Worm (Caenorhabditis elegans) whole organism, late embryonic: ENCODE measurements around the gene C16C8.10.

Source experiments
- C08G9.2 ChIP-seq: sonication (generic microtip); optimal IDR thresholded peaks from 2 replicates; lab custom pipeline; 2016; ENCODE audit warnings: mild to moderate bottlenecking, missing genetic modification characterization, moderate library complexity, missing compliant biosample characterization
- F13H6.1 ChIP-seq: sonication (generic microtip); optimal IDR thresholded peaks from 2 replicates; lab custom pipeline; 2016; ENCODE audit warnings: missing genetic modification characterization, missing compliant biosample characterization
- K02D7.2 ChIP-seq: sonication (generic microtip); optimal IDR thresholded peaks from 2 replicates; lab custom pipeline; 2017; ENCODE audit warnings: mild to moderate bottlenecking, missing genetic modification characterization, missing compliant biosample characterization
- K09A11.1 ChIP-seq: sonication (generic microtip); optimal IDR thresholded peaks from 2 replicates; lab custom pipeline; 2017; ENCODE audit warnings: antibody characterized with exemption, mild to moderate bottlenecking, missing genetic modification characterization, missing compliant biosample characterization; ENCODE audit not compliant: insufficient read depth
- T23F11.4 ChIP-seq: fragments of 200-800 bp; sonication (Bioruptor generic); optimal IDR thresholded peaks from 2 replicates; lab custom pipeline; 2018; ENCODE audit warnings: mild to moderate bottlenecking, missing genetic modification characterization, missing compliant biosample characterization
- ahr-1 ChIP-seq: sonication (generic microtip); optimal IDR thresholded peaks from 2 replicates; lab custom pipeline; 2016; ENCODE audit warnings: missing genetic modification characterization, missing compliant biosample characterization
- ama-1 ChIP-seq: fragments of 150-350 bp; optimal IDR thresholded peaks from 2 replicates; lab custom pipeline; 2014
- ceh-14 ChIP-seq: sonication (generic microtip); optimal IDR thresholded peaks from 2 replicates; lab custom pipeline; 2016; ENCODE audit warnings: missing genotype, missing genetic modification characterization, missing compliant biosample characterization
- ceh-18 ChIP-seq: sonication (generic microtip); optimal IDR thresholded peaks from 2 replicates; lab custom pipeline; 2016; ENCODE audit warnings: missing genetic modification characterization, missing compliant biosample characterization
- ceh-2 ChIP-seq: sonication (generic microtip); optimal IDR thresholded peaks from 2 replicates; lab custom pipeline; 2016; ENCODE audit warnings: missing genotype, missing genetic modification characterization, missing compliant biosample characterization
- ceh-30 ChIP-seq: fragments of 150-350 bp; optimal IDR thresholded peaks from 2 replicates; lab custom pipeline; 2014; ENCODE audit warnings: missing biosample characterization, missing genetic modification characterization
- ceh-31 ChIP-seq: sonication (generic microtip); optimal IDR thresholded peaks from 2 replicates; lab custom pipeline; 2016; ENCODE audit warnings: missing genetic modification characterization, missing compliant biosample characterization
- ceh-34 ChIP-seq: sonication (generic microtip); optimal IDR thresholded peaks from 2 replicates; lab custom pipeline; 2016; ENCODE audit warnings: mild to moderate bottlenecking, missing genetic modification characterization, missing compliant biosample characterization
- ceh-48 ChIP-seq: sonication (generic microtip); optimal IDR thresholded peaks from 2 replicates; lab custom pipeline; 2016; ENCODE audit warnings: missing genetic modification characterization, inconsistent platforms, missing compliant biosample characterization
- dmd-4 ChIP-seq: sonication (generic microtip); optimal IDR thresholded peaks from 2 replicates; lab custom pipeline; 2016; ENCODE audit warnings: borderline replicate concordance, missing genetic modification characterization, missing compliant biosample characterization
- dve-1 ChIP-seq: sonication (generic microtip); optimal IDR thresholded peaks from 2 replicates; lab custom pipeline; 2017; ENCODE audit warnings: antibody characterized with exemption, mild to moderate bottlenecking, missing genetic modification characterization, missing compliant biosample characterization
- ets-4 ChIP-seq: sonication (generic microtip); optimal IDR thresholded peaks from 2 replicates; lab custom pipeline; 2016; ENCODE audit warnings: missing genetic modification characterization, missing compliant biosample characterization
- fkh-10 ChIP-seq: fragments of 150-350 bp; optimal IDR thresholded peaks from 2 replicates; lab custom pipeline; 2014; ENCODE audit warnings: missing biosample characterization, missing genetic modification reagents, missing genetic modification characterization
- fkh-6 ChIP-seq: sonication (generic microtip); optimal IDR thresholded peaks from 2 replicates; lab custom pipeline; 2016; ENCODE audit warnings: missing genetic modification characterization, missing compliant biosample characterization
- hlh-30 ChIP-seq: sonication (generic microtip); optimal IDR thresholded peaks from 2 replicates; lab custom pipeline; 2017; ENCODE audit warnings: antibody characterized with exemption, missing genetic modification characterization, missing compliant biosample characterization; ENCODE audit not compliant: insufficient read depth
- madf-2 ChIP-seq: sonication (generic microtip); optimal IDR thresholded peaks from 2 replicates; lab custom pipeline; 2017; ENCODE audit warnings: missing genetic modification characterization, missing compliant biosample characterization
- nfya-1 ChIP-seq: sonication (generic microtip); optimal IDR thresholded peaks from 2 replicates; lab custom pipeline; 2017; ENCODE audit warnings: missing genetic modification characterization, mild to moderate bottlenecking, missing compliant biosample characterization, antibody characterized with exemption, moderate library complexity
- nhr-11 ChIP-seq: fragments of 150-350 bp; optimal IDR thresholded peaks from 2 replicates; lab custom pipeline; 2014; ENCODE audit warnings: missing biosample characterization, missing genetic modification characterization
- npax-4 ChIP-seq: sonication (generic microtip); optimal IDR thresholded peaks from 2 replicates; lab custom pipeline; 2016; ENCODE audit warnings: missing genetic modification characterization, missing compliant biosample characterization
- pha-2 ChIP-seq: sonication (generic microtip); optimal IDR thresholded peaks from 2 replicates; lab custom pipeline; 2017; ENCODE audit warnings: mild to moderate bottlenecking, missing genetic modification characterization, missing compliant biosample characterization
- pqm-1 ChIP-seq: sonication (generic microtip); optimal IDR thresholded peaks from 2 replicates; lab custom pipeline; 2016; ENCODE audit warnings: missing genetic modification characterization, missing compliant biosample characterization
- pros-1 ChIP-seq: fragments of 150-350 bp; optimal IDR thresholded peaks from 2 replicates; lab custom pipeline; 2014; ENCODE audit warnings: missing biosample characterization, missing genetic modification reagents, missing genetic modification characterization
- ref-2 ChIP-seq: sonication (generic microtip); optimal IDR thresholded peaks from 2 replicates; lab custom pipeline; 2016; ENCODE audit warnings: missing genetic modification characterization, missing compliant biosample characterization
- sdc-2 ChIP-seq: sonication (generic microtip); optimal IDR thresholded peaks from 2 replicates; lab custom pipeline; 2016; ENCODE audit warnings: missing genotype, missing genetic modification characterization, missing compliant biosample characterization
- sox-4 ChIP-seq: sonication (generic microtip); optimal IDR thresholded peaks from 2 replicates; lab custom pipeline; 2017; ENCODE audit warnings: mild to moderate bottlenecking, missing genetic modification characterization, inconsistent platforms, missing compliant biosample characterization
- syd-9 ChIP-seq: sonication (generic microtip); optimal IDR thresholded peaks from 2 replicates; lab custom pipeline; 2016; ENCODE audit warnings: mild to moderate bottlenecking, missing genetic modification characterization, moderate library complexity, missing compliant biosample characterization
- tbx-2 ChIP-seq: sonication (generic microtip); optimal IDR thresholded peaks from 2 replicates; lab custom pipeline; 2016; ENCODE audit warnings: missing genetic modification characterization, missing compliant biosample characterization
- unc-3 ChIP-seq, 2 experiments: fragments of 200-800 bp in 1 of 2; sonication (Bioruptor generic) in 1 of 2; sonication (generic microtip) in 1 of 2; conservative IDR thresholded peaks in 1 of 2; optimal IDR thresholded peaks in 1 of 2; 2 replicates each; pipeline versions ENCODE4 v1.3.6 to Lab custom; 2016 to 2022; ENCODE audit warnings: missing compliant biosample characterization in 2 of 2, missing genetic modification characterization in 2 of 2, missing genetic modification reagents in 1 of 2
- ztf-16 ChIP-seq: sonication (generic microtip); optimal IDR thresholded peaks from 2 replicates; lab custom pipeline; 2017; ENCODE audit warnings: missing genetic modification characterization, missing compliant biosample characterization

The C16C8.10 gene

ce11 chrII:3473744-3474143 is 9.3 kb upstream of the C16C8.10 start, which contains the start of gene sdz-32:
Gene sdz-32, plus strand, starts transcription at chrII:3474044.
- TF ChIP-seq ahr-1 (tag; lab: Kevin White, UChicago): no peak

ce11 chrII:3472817-3473216 is 8.3 kb upstream of the C16C8.10 start, which contains the start of gene Y49F6B.6:
Gene Y49F6B.6, plus strand, starts transcription at chrII:3473117.
- no peak for TF ChIP-seq ceh-30
- no peak for TF ChIP-seq sox-4 (tag; lab: Kevin White, UChicago)

ce11 chrII:3472316-3472715 is 7.8 kb upstream of the C16C8.10 start, which contains the start of gene Y49F6B.12:
Gene Y49F6B.12, minus strand, starts transcription at chrII:3472416.
- no peak for TF ChIP-seq ceh-34
- no peak for TF ChIP-seq fkh-10 (GFP tag; lab: Kevin White, UChicago)
- TF ChIP-seq ref-2 (tag; lab: Kevin White, UChicago): no peak
- no peak for TF ChIP-seq npax-4 (tag; lab: Kevin White, UChicago)
- no peak for TF ChIP-seq pha-2 (tag; lab: Kevin White, UChicago)
- TF ChIP-seq dve-1 (tag; lab: Kevin White, UChicago): no peak
- no peak for TF ChIP-seq ama-1
- no peak for TF ChIP-seq ceh-31 (tag; lab: Kevin White, UChicago)
- no peak for TF ChIP-seq ceh-2 (tag; lab: Kevin White, UChicago)
- TF ChIP-seq nfya-1 (tag; lab: Kevin White, UChicago): no peak
- no peak for TF ChIP-seq F13H6.1 (tag; lab: Kevin White, UChicago)
- no peak for TF ChIP-seq madf-2 (tag; lab: Kevin White, UChicago)
- TF ChIP-seq syd-9: no peak
- TF ChIP-seq ceh-48 (tag; lab: Kevin White, UChicago): no peak
- TF ChIP-seq ceh-14 (tag; lab: Kevin White, UChicago): no peak
- TF ChIP-seq pros-1 (tag; lab: Kevin White, UChicago): no peak
- no peak for TF ChIP-seq K02D7.2 (tag; lab: Kevin White, UChicago)
- TF ChIP-seq hlh-30 (tag; lab: Kevin White, UChicago): no peak
- TF ChIP-seq T23F11.4: no peak

DNA sequence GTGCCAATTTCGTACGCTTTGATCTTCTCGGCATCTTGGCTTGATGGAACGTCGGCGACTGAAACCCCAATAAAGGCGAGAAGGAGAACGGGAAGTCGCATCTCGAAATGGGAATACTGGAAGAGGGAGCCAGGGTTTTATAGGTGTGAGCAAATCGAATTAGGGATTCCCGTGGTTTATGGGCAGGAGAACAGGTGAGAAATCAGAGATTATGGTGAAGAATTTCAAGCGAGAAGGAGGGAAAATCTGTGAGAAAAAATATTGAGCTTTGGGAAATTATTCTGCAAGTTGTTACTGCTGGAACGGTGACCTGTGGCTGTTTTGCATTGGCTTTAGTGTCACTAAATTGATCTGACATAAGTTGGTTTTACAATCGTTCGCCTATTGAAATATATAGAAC is 7.1 kb upstream of the C16C8.10 start, which contains the start of gene Y49F6B.13:
Y49F6B.13 (minus strand) TSS at position 101 of the 400 bp plus-strand sequence.
- TF ChIP-seq sox-4 (tag; lab: Kevin White, UChicago) (no peak), tbx-2 (tag; lab: Kevin White, UChicago) (no peak), ceh-30 (no peak), pqm-1 (tag; lab: Kevin White, UChicago) (no peak), fkh-10 (GFP tag; lab: Kevin White, UChicago) (no peak), ahr-1 (tag; lab: Kevin White, UChicago) (no peak), sdc-2 (tag; lab: Kevin White, UChicago) (no peak), dmd-4 (tag; lab: Kevin White, UChicago) (no peak), ets-4 (no peak), K09A11.1 (no peak), K02D7.2 (tag; lab: Kevin White, UChicago) (no peak), unc-3 (GFP tag; conservative IDR thresholded peaks at IDR 0.05; lab: Robert Waterston, UW) (no peak), unc-3 (tag; optimal IDR thresholded peaks at IDR 0.05; lab: Kevin White, UChicago) (no peak), ceh-2 (tag; lab: Kevin White, UChicago) (no peak), ztf-16 (tag; lab: Kevin White, UChicago) (no peak), C08G9.2 (tag; lab: Kevin White, UChicago) (no peak)

DNA sequence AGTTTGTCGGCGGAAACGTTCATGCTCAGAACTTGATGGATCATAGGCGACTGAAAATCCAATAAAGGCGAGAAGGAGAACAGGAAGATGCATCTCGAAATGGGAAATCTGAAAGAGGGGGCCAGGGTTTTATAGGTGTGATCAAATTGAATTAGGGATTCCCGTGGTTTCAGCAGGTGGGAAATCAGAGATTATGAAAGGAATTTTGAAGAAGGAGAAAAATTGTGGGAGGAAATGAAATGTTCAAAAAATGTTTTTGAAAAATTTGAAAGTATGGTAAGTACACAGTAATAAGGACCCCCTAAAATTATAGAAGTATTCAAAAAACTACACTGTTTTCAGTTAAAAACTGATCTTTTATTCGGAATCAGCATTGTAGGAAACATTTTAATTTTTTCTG is 6.1 kb upstream of the C16C8.10 start, which contains the start of gene Y49F6B.20:
Y49F6B.20 (minus strand) TSS at position 101 of the 400 bp plus-strand sequence.
- TF ChIP-seq dmd-4 (tag; lab: Kevin White, UChicago) (no peak), hlh-30 (tag; lab: Kevin White, UChicago) (no peak), nhr-11 (tag; lab: Kevin White, UChicago) (no peak), fkh-6 (tag; lab: Kevin White, UChicago) (no peak), sox-4 (tag; lab: Kevin White, UChicago) (no peak), ceh-18 (tag; lab: Kevin White, UChicago) (no peak)
